Worm (Caenorhabditis elegans) whole organism, L4 larva: ENCODE results near the gene frpr-9.

ENCODE experiments used
- Y105C5A.15 ChIP-seq: fragments of 200-800 bp; sonication (Bioruptor generic); IDR thresholded peaks from 2 replicates; pipeline ENCODE4 v1.3.6; 2022; ENCODE audit warnings: missing genetic modification characterization, missing compliant biosample characterization
- Y48G9A.11 ChIP-seq: fragments of 200-800 bp; sonication (Bioruptor generic); IDR thresholded peaks from 2 replicates; pipeline ENCODE4 v1.3.6; 2022; ENCODE audit warnings: missing genetic modification reagents, missing genetic modification characterization, missing compliant biosample characterization
- ama-1 ChIP-seq: fragments of 150-350 bp; optimal IDR thresholded peaks from 2 replicates; lab custom pipeline; 2014; ENCODE audit warnings: inconsistent platforms, mixed read lengths
- hif-1 ChIP-seq, 2 experiments: sonication (generic microtip); optimal IDR thresholded peaks; 2 replicates each; lab custom pipeline; 2016 to 2017; ENCODE audit warnings: missing compliant biosample characterization in 2 of 2, missing genetic modification characterization in 2 of 2, missing genetic modification reagents in 2 of 2, missing genotype in 2 of 2, mild to moderate bottlenecking in 1 of 2
- nhr-77 ChIP-seq: fragments of 150-350 bp; optimal IDR thresholded peaks from 2 replicates; lab custom pipeline; 2014; ENCODE audit warnings: missing biosample characterization, missing genetic modification characterization
- spr-3 ChIP-seq: fragments of 200-800 bp; sonication (Bioruptor generic); optimal IDR thresholded peaks from 2 replicates; lab custom pipeline; 2018; ENCODE audit warnings: mild to moderate bottlenecking, missing genetic modification characterization, missing compliant biosample characterization

ce11 chrV:11014758-11015157 lies 22.9 kb downstream of the frpr-9 start:
- TF ChIP-seq spr-3 (GFP tag; lab: Kevin White, UChicago) (no peak), nhr-77 (tag; lab: Kevin White, UChicago) (no peak), Y105C5A.15 (GFP tag; lab: Robert Waterston, UW) (no peak), Y48G9A.11 (GFP tag; lab: Robert Waterston, UW) (no peak), ama-1 (lab: Kevin White, UChicago) (no peak), hif-1 (tag; optimal IDR thresholded peaks at IDR 0.05; lab: Kevin White, UChicago) (no peak)
